Worm (Caenorhabditis elegans) whole organism, young adult: ENCODE results near the gene F56D6.14.
"Not testable (repeated sequence)": the region's sequence is repeated elsewhere in the genome, so short reads cannot be mapped to it uniquely, and the experiment has no call there.

Experiments used
- C17E4.6 ChIP-seq: fragments of 200-800 bp; sonication (Bioruptor generic); IDR thresholded peaks from 2 replicates; pipeline ENCODE4 v1.3.6; 2022; ENCODE audit warnings: missing genetic modification reagents, missing genetic modification characterization, missing compliant biosample characterization
- F37B4.10 ChIP-seq: fragments of 200-800 bp; sonication (Bioruptor generic); IDR thresholded peaks from 2 replicates; pipeline ENCODE4 v1.3.6; 2022; ENCODE audit warnings: missing genetic modification characterization, missing compliant biosample characterization
- F39B2.1 ChIP-seq: fragments of 200-800 bp; sonication (Bioruptor generic); IDR thresholded peaks from 2 replicates; pipeline ENCODE4 v1.3.6; 2022; ENCODE audit warnings: missing genetic modification reagents, missing genetic modification characterization, missing compliant biosample characterization
- F55B11.4 ChIP-seq: sonication (generic microtip); optimal IDR thresholded peaks from 2 replicates; lab custom pipeline; 2016; ENCODE audit warnings: missing compliant biosample characterization, missing genetic modification characterization, borderline replicate concordance; ENCODE audit not compliant: insufficient read depth
- Y53F4B.3 ChIP-seq: fragments of 200-800 bp; sonication (Bioruptor generic); IDR thresholded peaks from 2 replicates; pipeline ENCODE4 v1.3.6; 2022; ENCODE audit warnings: missing genetic modification reagents, missing genetic modification characterization, missing compliant biosample characterization
- aptf-2 ChIP-seq: fragments of 200-800 bp; sonication (Bioruptor generic); conservative IDR thresholded peaks from 2 replicates; pipeline ENCODE4 v1.3.6; 2022; ENCODE audit warnings: missing genetic modification reagents, missing genetic modification characterization, missing compliant biosample characterization
- aptf-3 ChIP-seq: fragments of 200-800 bp; sonication (Bioruptor generic); IDR thresholded peaks from 2 replicates; pipeline ENCODE4 v1.3.6; 2022; ENCODE audit warnings: missing genetic modification characterization, missing compliant biosample characterization
- athp-1 ChIP-seq: sonication (generic microtip); optimal IDR thresholded peaks from 2 replicates; lab custom pipeline; 2017; ENCODE audit warnings: mild to moderate bottlenecking, missing genetic modification characterization, missing compliant biosample characterization
- cebp-1 ChIP-seq, 2 experiments: fragments of 200-800 bp in 1 of 2; sonication (Bioruptor generic) in 1 of 2; sonication (generic microtip) in 1 of 2; IDR thresholded peaks in 1 of 2; optimal IDR thresholded peaks in 1 of 2; 2 replicates each; pipeline versions ENCODE4 v1.3.6 to Lab custom; 2017 to 2022; ENCODE audit warnings: missing compliant biosample characterization in 2 of 2, missing genetic modification characterization in 2 of 2, mild to moderate bottlenecking in 1 of 2, missing genetic modification reagents in 1 of 2, moderate library complexity in 1 of 2
- cebp-2 ChIP-seq: fragments of 200-800 bp; sonication (Bioruptor generic); IDR thresholded peaks from 2 replicates; pipeline ENCODE4 v1.3.6; 2022; ENCODE audit warnings: missing genetic modification characterization, missing compliant biosample characterization
- ceh-27 ChIP-seq: fragments of 200-800 bp; sonication (Bioruptor generic); optimal IDR thresholded peaks from 2 replicates; lab custom pipeline; 2018; ENCODE audit warnings: mild to moderate bottlenecking, missing genetic modification characterization, moderate library complexity, missing compliant biosample characterization
- chd-7 ChIP-seq: sonication (generic microtip); optimal IDR thresholded peaks from 2 replicates; lab custom pipeline; 2016; ENCODE audit warnings: mild to moderate bottlenecking, missing genetic modification characterization, moderate library complexity, missing compliant biosample characterization
- dpff-1 ChIP-seq: sonication (generic microtip); optimal IDR thresholded peaks from 2 replicates; lab custom pipeline; 2017; ENCODE audit warnings: mild to moderate bottlenecking, missing genetic modification characterization, missing compliant biosample characterization
- fkh-3 ChIP-seq: sonication (generic microtip); optimal IDR thresholded peaks from 2 replicates; lab custom pipeline; 2016; ENCODE audit warnings: mild to moderate bottlenecking, missing genetic modification characterization, missing compliant biosample characterization
- gei-17 ChIP-seq: fragments of 200-800 bp; sonication (Bioruptor generic); optimal IDR thresholded peaks from 2 replicates; lab custom pipeline; 2018; ENCODE audit warnings: mild to moderate bottlenecking, missing genetic modification characterization, missing compliant biosample characterization
- him-1 ChIP-seq: sonication (generic microtip); optimal IDR thresholded peaks from 2 replicates; lab custom pipeline; 2016; ENCODE audit warnings: missing genotype, missing genetic modification reagents, missing genetic modification characterization, missing compliant biosample characterization
- hlh-26 ChIP-seq: fragments of 200-800 bp; sonication (Bioruptor generic); conservative IDR thresholded peaks from 2 replicates; pipeline ENCODE4 v1.3.6; 2022; ENCODE audit warnings: missing genetic modification reagents, missing genetic modification characterization, missing compliant biosample characterization
- lin-35 ChIP-seq, 3 experiments: fragments of 150-350 bp in 2 of 3; sonication (generic microtip) in 1 of 3; optimal IDR thresholded peaks; 2 replicates each; lab custom pipeline; 2014 to 2018; ENCODE audit warnings: missing biosample characterization in 3 of 3, missing genetic modification characterization in 3 of 3, missing genetic modification reagents in 3 of 3
- lin-40 ChIP-seq: sonication (generic microtip); optimal IDR thresholded peaks from 2 replicates; lab custom pipeline; 2016; ENCODE audit warnings: missing genetic modification characterization, mild to moderate bottlenecking, missing compliant biosample characterization, missing genotype, missing genetic modification reagents
- madf-3 ChIP-seq: fragments of 200-800 bp; sonication (Bioruptor generic); IDR thresholded peaks from 2 replicates; pipeline ENCODE4 v1.3.6; 2022; ENCODE audit warnings: missing genetic modification reagents, missing genetic modification characterization, missing compliant biosample characterization
- madf-8 ChIP-seq: fragments of 200-800 bp; sonication (Bioruptor generic); conservative IDR thresholded peaks from 2 replicates; pipeline ENCODE4 v1.3.6; 2022; ENCODE audit warnings: missing genetic modification reagents, missing genetic modification characterization, missing compliant biosample characterization
- mcd-1 ChIP-seq: fragments of 200-800 bp; sonication (Bioruptor generic); IDR thresholded peaks from 2 replicates; pipeline ENCODE4 v1.3.6; 2022; ENCODE audit warnings: missing genetic modification reagents, missing genetic modification characterization, missing compliant biosample characterization
- mxl-1 ChIP-seq: sonication (generic microtip); optimal IDR thresholded peaks from 2 replicates; lab custom pipeline; 2016; ENCODE audit warnings: missing genetic modification characterization, missing compliant biosample characterization
- nfyb-1 ChIP-seq: fragments of 200-800 bp; sonication (Bioruptor generic); IDR thresholded peaks from 2 replicates; pipeline ENCODE4 v1.3.6; 2022; ENCODE audit warnings: missing genetic modification reagents, missing genetic modification characterization, missing compliant biosample characterization
- nhr-80 ChIP-seq: sonication (generic microtip); optimal IDR thresholded peaks from 2 replicates; lab custom pipeline; 2016; ENCODE audit warnings: missing genetic modification characterization, missing compliant biosample characterization
- nhr-90 ChIP-seq: sonication (generic microtip); optimal IDR thresholded peaks from 2 replicates; lab custom pipeline; 2016; ENCODE audit warnings: missing genotype, mild to moderate bottlenecking, missing genetic modification characterization, missing compliant biosample characterization
- sea-2 ChIP-seq: fragments of 200-800 bp; sonication (Bioruptor generic); IDR thresholded peaks from 2 replicates; pipeline ENCODE4 v1.3.6; 2022; ENCODE audit warnings: missing genetic modification characterization, missing compliant biosample characterization
- tbx-9 ChIP-seq: sonication (generic microtip); optimal IDR thresholded peaks from 2 replicates; lab custom pipeline; 2016; ENCODE audit warnings: borderline replicate concordance, missing genetic modification characterization, inconsistent platforms, missing compliant biosample characterization
- zim-3 ChIP-seq: sonication (generic microtip); optimal IDR thresholded peaks from 2 replicates; lab custom pipeline; 2017; ENCODE audit warnings: mild to moderate bottlenecking, missing genetic modification characterization, moderate library complexity, missing compliant biosample characterization
- ztf-28 ChIP-seq: fragments of 200-800 bp; sonication (Bioruptor generic); IDR thresholded peaks from 2 replicates; pipeline ENCODE4 v1.3.6; 2022; ENCODE audit warnings: missing genetic modification reagents, missing genetic modification characterization, missing compliant biosample characterization
- ztf-3 ChIP-seq: fragments of 200-800 bp; sonication (Bioruptor generic); optimal IDR thresholded peaks from 2 replicates; lab custom pipeline; 2018; ENCODE audit warnings: mild to moderate bottlenecking, missing genetic modification characterization, missing compliant biosample characterization
- ztf-6 ChIP-seq: fragments of 200-800 bp; sonication (Bioruptor generic); IDR thresholded peaks from 2 replicates; pipeline ENCODE4 v1.3.6; 2022; ENCODE audit warnings: missing genetic modification reagents, missing genetic modification characterization, missing compliant biosample characterization

The F56D6.14 gene

DNA sequence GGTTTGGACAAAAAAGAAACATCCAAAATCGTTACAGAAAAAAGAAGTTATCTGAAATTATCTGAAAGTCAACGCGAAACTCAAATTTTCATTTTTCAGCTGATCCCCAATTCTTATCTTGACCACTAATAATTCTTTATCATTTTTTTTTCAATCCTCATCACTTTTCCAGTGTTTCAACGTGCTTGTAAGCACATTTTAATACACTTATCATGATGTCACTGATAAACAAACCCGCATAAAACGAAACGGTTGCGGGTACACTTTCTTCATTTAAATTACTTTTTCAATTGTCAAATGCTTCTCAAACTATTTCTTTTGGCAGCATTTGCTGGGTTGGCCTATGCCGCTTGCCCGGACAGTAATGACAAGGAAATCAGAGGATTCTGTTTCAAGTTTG lies 4.4 kb downstream of the F56D6.14 start, which contains the start of gene clec-67:
clec-67 (plus strand) TSS at position 268 of the 400 bp plus-strand sequence.
- TF ChIP-seq nhr-80 (tag; lab: Kevin White, UChicago) (peak; percentile 44), nfyb-1 (GFP tag; lab: Robert Waterston, UW) (no peak)

DNA sequence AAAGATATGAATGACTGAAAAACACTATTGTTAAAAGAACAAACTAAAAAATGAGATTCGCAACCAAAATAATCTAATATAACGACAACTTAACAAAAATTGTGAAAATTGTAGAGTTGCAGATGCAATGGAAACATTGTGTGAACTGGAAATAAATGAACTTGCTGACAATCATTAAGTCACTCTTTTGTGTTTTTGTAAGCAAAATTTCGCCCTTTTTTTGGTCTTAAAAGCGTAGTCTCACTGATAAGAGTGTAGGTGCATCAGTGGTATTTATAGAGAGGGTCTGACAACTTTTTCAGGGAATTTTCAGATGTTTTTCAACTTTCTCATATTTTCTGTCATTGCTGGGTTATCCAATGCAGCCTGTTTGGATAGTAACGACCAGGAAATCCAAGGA lies 8.6 kb downstream of the F56D6.14 start, which contains the start of gene clec-68:
clec-68 (plus strand) TSS at position 301 of the 400 bp plus-strand sequence.
- TF ChIP-seq ztf-3 (GFP tag; lab: Kevin White, UChicago) (no peak), nhr-90 (tag; lab: Kevin White, UChicago) (no peak), F55B11.4 (tag; lab: Kevin White, UChicago) (no peak), madf-3 (no peak), zim-3 (tag; lab: Kevin White, UChicago) (no peak), ceh-27 (GFP tag; lab: Kevin White, UChicago) (no peak), chd-7 (tag; lab: Kevin White, UChicago) (no peak), madf-8 (GFP tag; lab: Robert Waterston, UW) (no peak), mcd-1 (GFP tag; lab: Robert Waterston, UW) (no peak), fkh-3 (tag; lab: Kevin White, UChicago) (no peak)
- TF ChIP-seq, all 124 proteins: peak for 0

DNA sequence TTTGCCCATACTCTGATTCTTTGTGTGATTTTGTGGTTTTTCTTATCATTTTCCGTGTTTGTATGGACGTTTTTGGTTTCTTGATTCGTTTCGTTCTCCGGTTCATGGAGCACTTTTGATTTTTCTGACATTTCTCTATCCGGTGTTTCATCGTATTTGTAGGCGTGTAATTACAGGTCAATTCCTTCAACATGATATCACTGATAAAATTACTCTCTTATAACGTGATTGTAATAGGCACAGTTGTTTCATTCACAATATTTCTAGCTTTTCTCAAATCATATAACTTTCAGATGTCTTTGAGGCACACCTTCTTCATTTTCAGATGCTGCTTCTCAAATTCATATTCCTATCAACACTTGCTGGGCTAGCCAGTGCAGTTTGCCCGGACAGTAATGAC lies 14.9 kb downstream of the F56D6.14 start, which contains the start of gene clec-70:
clec-70 (plus strand) TSS at position 301 of the 400 bp plus-strand sequence.
- not testable (repeated sequence) for TF ChIP-seq madf-3; Y53F4B.3 (GFP tag; lab: Robert Waterston, UW); aptf-2 (GFP tag; lab: Robert Waterston, UW)

DNA sequence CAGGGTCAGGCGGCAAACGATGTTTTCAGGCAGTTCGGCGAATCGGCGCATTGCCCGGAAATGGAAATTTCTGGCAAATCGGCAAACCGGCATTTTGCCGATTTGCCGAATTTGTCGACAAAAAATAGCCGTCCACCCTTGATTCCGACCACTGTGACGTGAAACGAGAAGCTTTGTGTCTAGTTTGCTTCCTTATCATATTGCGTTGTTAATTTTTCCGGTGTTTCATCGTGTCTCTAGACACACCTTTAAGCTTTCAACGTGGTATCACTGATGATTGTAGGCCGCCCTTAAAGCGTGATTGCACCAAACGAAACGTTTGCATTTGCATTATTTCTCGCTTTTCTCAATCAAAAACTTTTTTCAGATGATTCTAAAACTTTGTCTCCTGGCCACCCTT lies 19.6 kb downstream of the F56D6.14 start, which contains the start of gene clec-71:
clec-71 (plus strand) TSS at position 362 of the 400 bp plus-strand sequence.
- TF ChIP-seq dpff-1 (tag; lab: Kevin White, UChicago) (no peak), F55B11.4 (tag; lab: Kevin White, UChicago) (no peak), lin-40 (tag; lab: Kevin White, UChicago) (no peak), cebp-1 (GFP tag; IDR thresholded peaks at IDR 0.05; lab: Robert Waterston, UW) (no peak), cebp-1 (tag; optimal IDR thresholded peaks at IDR 0.05; lab: Kevin White, UChicago) (no peak), sea-2 (GFP tag; lab: Robert Waterston, UW) (no peak), C17E4.6 (no peak), tbx-9 (tag; lab: Kevin White, UChicago) (no peak), him-1 (tag; lab: Kevin White, UChicago) (no peak), aptf-3 (no peak), lin-35 (GFP tag; optimal IDR thresholded peaks at IDR 0.05; lab: Kevin White, UChicago) (no peak), hlh-26 (GFP tag; lab: Robert Waterston, UW) (no peak), fkh-3 (tag; lab: Kevin White, UChicago) (no peak), gei-17 (no peak), ztf-28 (GFP tag; lab: Robert Waterston, UW) (no peak), mxl-1 (tag; lab: Kevin White, UChicago) (no peak), cebp-2 (GFP tag; lab: Robert Waterston, UW) (no peak), F37B4.10 (no peak), ztf-6 (GFP tag; lab: Robert Waterston, UW) (no peak), F39B2.1 (GFP tag; lab: Robert Waterston, UW) (no peak), athp-1 (tag; lab: Kevin White, UChicago) (no peak)
